Fruit fly (Drosophila melanogaster) whole organism, embryonic: ENCODE results near the gene CG13659.
A peak's percentile ranks its signal among the peaks of the same experiment; 100 is the strongest.

ENCODE experiments used
- B-H1 ChIP-seq: fragments of 200-800 bp; sonication (Bioruptor generic); IDR thresholded peaks from 3 replicates; pipeline ENCODE4 v1.3.6; 2022; ENCODE audit warnings: missing biosample characterization, missing genetic modification characterization
- Bdp1 ChIP-seq: fragments of 200-800 bp; sonication (Bioruptor generic); optimal IDR thresholded peaks from 3 replicates; lab custom pipeline; 2016; ENCODE audit warnings: missing biosample characterization, missing genetic modification characterization
- CG10147 ChIP-seq: fragments of 200-800 bp; sonication (Bioruptor generic); optimal IDR thresholded peaks from 2 replicates; lab custom pipeline; 2019; ENCODE audit warnings: missing biosample characterization, mild to moderate bottlenecking, missing genetic modification characterization, moderate library complexity
- CG10366 ChIP-seq: fragments of 200-800 bp; sonication (Bioruptor generic); IDR thresholded peaks from 2 replicates; pipeline ENCODE4 v1.3.6; 2022; ENCODE audit warnings: missing biosample characterization, missing genetic modification characterization
- CG12155 ChIP-seq: fragments of 200-800 bp; sonication (Bioruptor generic); optimal IDR thresholded peaks from 3 replicates; lab custom pipeline; 2016; ENCODE audit warnings: missing biosample characterization, missing genetic modification characterization
- CG12236 ChIP-seq: fragments of 200-800 bp; sonication (Bioruptor generic); optimal IDR thresholded peaks from 2 replicates; lab custom pipeline; 2016; ENCODE audit warnings: missing biosample characterization, missing genetic modification characterization
- CG12942 ChIP-seq: fragments of 200-800 bp; sonication (Bioruptor generic); optimal IDR thresholded peaks from 3 replicates; lab custom pipeline; 2016; ENCODE audit warnings: missing biosample characterization, missing genetic modification characterization
- CG13424 ChIP-seq: fragments of 200-800 bp; sonication (Bioruptor generic); optimal IDR thresholded peaks from 2 replicates; lab custom pipeline; 2019; ENCODE audit warnings: missing biosample characterization, mild to moderate bottlenecking, missing genetic modification characterization, moderate library complexity
- CG1529 ChIP-seq: fragments of 200-800 bp; sonication (Bioruptor generic); optimal IDR thresholded peaks from 3 replicates; lab custom pipeline; 2018; ENCODE audit warnings: missing biosample characterization, missing genetic modification characterization
- CG15696 ChIP-seq: fragments of 200-800 bp; sonication (Bioruptor generic); optimal IDR thresholded peaks from 2 replicates; lab custom pipeline; 2019; ENCODE audit warnings: missing biosample characterization, mild to moderate bottlenecking, missing genetic modification characterization, moderate library complexity
- CG17359 ChIP-seq: fragments of 200-800 bp; sonication (Bioruptor generic); optimal IDR thresholded peaks from 3 replicates; lab custom pipeline; 2018; ENCODE audit warnings: missing biosample characterization, mild to moderate bottlenecking, missing genetic modification characterization, moderate library complexity
- CG31224 ChIP-seq: fragments of 200-800 bp; sonication (Bioruptor generic); IDR thresholded peaks from 2 replicates; pipeline ENCODE4 v1.3.6; 2022; ENCODE audit warnings: missing biosample characterization, missing genetic modification characterization
- CG3407 ChIP-seq: fragments of 200-800 bp; sonication (Bioruptor generic); optimal IDR thresholded peaks from 2 replicates; lab custom pipeline; 2018; ENCODE audit warnings: missing biosample characterization, mild to moderate bottlenecking, missing genetic modification characterization
- CG3995 ChIP-seq: fragments of 200-800 bp; sonication (Bioruptor generic); optimal IDR thresholded peaks from 3 replicates; lab custom pipeline; 2016; ENCODE audit warnings: missing biosample characterization, missing genetic modification characterization
- CG4854 ChIP-seq: fragments of 200-800 bp; sonication (Bioruptor generic); optimal IDR thresholded peaks from 2 replicates; lab custom pipeline; 2016; ENCODE audit warnings: missing biosample characterization, missing genetic modification characterization, inconsistent platforms
- CG6791 ChIP-seq: fragments of 200-800 bp; sonication (Bioruptor generic); IDR thresholded peaks from 3 replicates; pipeline ENCODE4 v1.3.6; 2022; ENCODE audit warnings: missing biosample characterization, missing genetic modification characterization; ENCODE audit not compliant: partially characterized antibody
- CG7745 ChIP-seq: fragments of 200-800 bp; sonication (Bioruptor generic); optimal IDR thresholded peaks from 2 replicates; lab custom pipeline; 2018; ENCODE audit warnings: missing biosample characterization, mild to moderate bottlenecking, missing genetic modification characterization, moderate library complexity
- CG8924 ChIP-seq: fragments of 200-800 bp; optimal IDR thresholded peaks from 3 replicates; lab custom pipeline; 2019; ENCODE audit warnings: missing biosample characterization, mild to moderate bottlenecking, missing genetic modification characterization, moderate library complexity
- CG9932 ChIP-seq: fragments of 200-800 bp; sonication (Bioruptor generic); IDR thresholded peaks from 2 replicates; pipeline ENCODE4 v1.3.6; 2022; ENCODE audit warnings: missing biosample characterization, missing genetic modification characterization
- CTCF ChIP-seq: fragments of 200-800 bp; sonication (Bioruptor generic); optimal IDR thresholded peaks from 2 replicates; lab custom pipeline; 2017; ENCODE audit warnings: missing biosample characterization, mild to moderate bottlenecking, missing genetic modification characterization, moderate library complexity
- Chrac-16 ChIP-seq: fragments of 200-800 bp; sonication (Bioruptor generic); optimal IDR thresholded peaks from 3 replicates; lab custom pipeline; 2016; ENCODE audit warnings: missing biosample characterization, missing genetic modification characterization
- CkIIα-i1 ChIP-seq: fragments of 200-800 bp; sonication (Bioruptor generic); IDR thresholded peaks from 2 replicates; pipeline ENCODE4 v1.3.6; 2022; ENCODE audit warnings: missing biosample characterization, missing genetic modification characterization
- D ChIP-seq, 2 experiments: fragments of 200-800 bp in 1 of 2; fragments of >200 bp in 1 of 2; sonication (Bioruptor generic) in 1 of 2; optimal IDR thresholded peaks; 2 replicates in 1 of 2; 3 replicates in 1 of 2; lab custom pipeline; 2017; ENCODE audit warnings: mild to moderate bottlenecking in 1 of 2, missing biosample characterization in 1 of 2, missing genetic modification characterization in 1 of 2, missing genetic modification reagents in 1 of 2
- Deaf1 ChIP-seq: fragments of 200-800 bp; optimal IDR thresholded peaks from 3 replicates; lab custom pipeline; 2019; ENCODE audit warnings: missing biosample characterization, mild to moderate bottlenecking, missing genetic modification characterization, moderate library complexity
- Doc3 ChIP-seq: fragments of 200-800 bp; sonication (Bioruptor generic); IDR thresholded peaks from 3 replicates; pipeline ENCODE4 v1.3.6; 2022; ENCODE audit warnings: missing biosample characterization, missing genetic modification characterization; ENCODE audit not compliant: partially characterized antibody
- Elba2 ChIP-seq: fragments of 200-800 bp; sonication (Bioruptor generic); optimal IDR thresholded peaks from 3 replicates; lab custom pipeline; 2016; ENCODE audit warnings: missing biosample characterization, missing genetic modification characterization
- HmgZ ChIP-seq: fragments of 200-800 bp; sonication (Bioruptor generic); optimal IDR thresholded peaks from 2 replicates; lab custom pipeline; 2018; ENCODE audit warnings: missing biosample characterization, mild to moderate bottlenecking, missing genetic modification characterization
- Nf-YB ChIP-seq: fragments of 200-800 bp; sonication (Bioruptor generic); optimal IDR thresholded peaks from 3 replicates; lab custom pipeline; 2019; ENCODE audit warnings: missing biosample characterization, mild to moderate bottlenecking, missing genetic modification characterization, moderate library complexity
- Oli ChIP-seq: fragments of 200-800 bp; sonication (Bioruptor generic); optimal IDR thresholded peaks from 2 replicates; lab custom pipeline; 2018; ENCODE audit warnings: missing biosample characterization, mild to moderate bottlenecking, missing genetic modification characterization, moderate library complexity
- Pdp1 ChIP-seq, 2 experiments: fragments of 200-800 bp; sonication (Bioruptor generic); optimal IDR thresholded peaks; 3 replicates each; lab custom pipeline; 2016; ENCODE audit warnings: missing biosample characterization in 2 of 2, missing genetic modification characterization in 2 of 2, mild to moderate bottlenecking in 1 of 2, moderate library complexity in 1 of 2
- Stat92E ChIP-seq, 3 experiments: fragments of >200 bp in 2 of 3; fragments of 200-800 bp in 1 of 3; sonication (Bioruptor generic) in 1 of 3; optimal IDR thresholded peaks; 2 replicates each; lab custom pipeline; 2017 to 2019; ENCODE audit warnings: missing biosample characterization in 3 of 3, missing genetic modification characterization in 3 of 3, mild to moderate bottlenecking in 1 of 3, moderate library complexity in 1 of 3
- ac ChIP-seq: fragments of 200-800 bp; sonication (Bioruptor generic); optimal IDR thresholded peaks from 3 replicates; lab custom pipeline; 2017; ENCODE audit warnings: missing biosample characterization, mild to moderate bottlenecking, missing genetic modification characterization
- br ChIP-seq: fragments of >200 bp; optimal IDR thresholded peaks from 2 replicates; lab custom pipeline; 2017
- danr ChIP-seq: fragments of 200-800 bp; sonication (Bioruptor generic); IDR thresholded peaks from 2 replicates; pipeline ENCODE4 v1.3.6; 2022; ENCODE audit warnings: missing biosample characterization, missing genetic modification characterization
- dimm ChIP-seq: fragments of 200-800 bp; sonication (Bioruptor generic); IDR thresholded peaks from 2 replicates; pipeline ENCODE4 v1.3.6; 2022; ENCODE audit warnings: missing biosample characterization, missing genetic modification characterization
- dmrt99B ChIP-seq: fragments of 200-800 bp; sonication (Bioruptor generic); optimal IDR thresholded peaks from 2 replicates; lab custom pipeline; 2018; ENCODE audit warnings: missing biosample characterization, mild to moderate bottlenecking, missing genetic modification characterization, moderate library complexity
- fd64A ChIP-seq: fragments of 200-800 bp; sonication (Bioruptor generic); optimal IDR thresholded peaks from 3 replicates; lab custom pipeline; 2018; ENCODE audit warnings: missing biosample characterization, mild to moderate bottlenecking, missing genetic modification characterization
- fru ChIP-seq: fragments of >200 bp; optimal IDR thresholded peaks from 2 replicates; lab custom pipeline; 2017
- fu2 ChIP-seq: fragments of 200-800 bp; sonication (Bioruptor generic); optimal IDR thresholded peaks from 2 replicates; lab custom pipeline; 2016; ENCODE audit warnings: missing biosample characterization, missing genetic modification characterization
- ham ChIP-seq: fragments of 200-800 bp; sonication (Bioruptor generic); IDR thresholded peaks from 2 replicates; pipeline ENCODE4 v1.3.6; 2022; ENCODE audit warnings: missing biosample characterization, missing genetic modification characterization
- her ChIP-seq: fragments of 200-800 bp; sonication (Bioruptor generic); optimal IDR thresholded peaks from 2 replicates; lab custom pipeline; 2016; ENCODE audit warnings: missing biosample characterization, missing genetic modification characterization
- insv ChIP-seq, 2 experiments: fragments of 200-800 bp; sonication (Bioruptor generic); optimal IDR thresholded peaks; 3 replicates each; lab custom pipeline; 2016 to 2018; ENCODE audit warnings: missing biosample characterization in 2 of 2, missing genetic modification characterization in 2 of 2
- klu ChIP-seq: fragments of 200-800 bp; sonication (Bioruptor generic); IDR thresholded peaks from 2 replicates; pipeline ENCODE4 v1.3.6; 2022; ENCODE audit warnings: missing biosample characterization, missing genetic modification characterization
- knrl ChIP-seq: fragments of 200-800 bp; sonication (Bioruptor generic); IDR thresholded peaks from 3 replicates; pipeline ENCODE4 v1.3.6; 2022; ENCODE audit warnings: missing biosample characterization, missing genetic modification characterization; ENCODE audit not compliant: partially characterized antibody
- org-1 ChIP-seq: fragments of 200-800 bp; sonication (Bioruptor generic); optimal IDR thresholded peaks from 2 replicates; lab custom pipeline; 2017; ENCODE audit warnings: missing biosample characterization, missing genetic modification characterization
- pzg ChIP-seq: fragments of 200-800 bp; sonication (Bioruptor generic); optimal IDR thresholded peaks from 3 replicates; lab custom pipeline; 2018; ENCODE audit warnings: missing biosample characterization, mild to moderate bottlenecking, missing genetic modification characterization, moderate library complexity
- sna ChIP-seq: fragments of 200-800 bp; sonication (Bioruptor generic); IDR thresholded peaks from 2 replicates; pipeline ENCODE4 v1.3.6; 2022; ENCODE audit warnings: missing biosample characterization, missing genetic modification characterization; ENCODE audit not compliant: partially characterized antibody
- sug ChIP-seq: fragments of 200-800 bp; optimal IDR thresholded peaks from 2 replicates; lab custom pipeline; 2019; ENCODE audit warnings: missing biosample characterization, mild to moderate bottlenecking, missing genetic modification characterization, moderate library complexity
- toy ChIP-seq: fragments of 200-800 bp; sonication (Bioruptor generic); IDR thresholded peaks from 2 replicates; pipeline ENCODE4 v1.3.6; 2022; ENCODE audit warnings: missing biosample characterization, missing genetic modification characterization
- unc-4 ChIP-seq: fragments of 200-800 bp; sonication (Bioruptor generic); IDR thresholded peaks from 2 replicates; pipeline ENCODE4 v1.3.6; 2022; ENCODE audit warnings: missing biosample characterization, missing genetic modification characterization; ENCODE audit not compliant: partially characterized antibody

Gene CG13659

dm6 chr3R:25258628-25259240 lies 42.0 kb upstream of the CG13659 start, which contains the start of gene CG11857 (continued):
- TF ChIP-seq dimm (GFP tag; lab: Robert Waterston, UW) (peak; percentile 97), CG12155 (GFP tag; lab: Kevin White, UChicago) (peak; percentile 98), fd64A (peak; percentile 78), Bdp1 (GFP tag; lab: Kevin White, UChicago) (peak; percentile 93), CkIIα-i1 (GFP tag; lab: Robert Waterston, UW) (peak; percentile 90), insv (GFP tag; optimal IDR thresholded peaks at IDR 0.05; lab: Kevin White, UChicago) (peak in 1 of 2 experiments; percentile 77), CG10147 (GFP tag; lab: Kevin White, UChicago) (peak; percentile 97), D (optimal IDR thresholded peaks at IDR 0.05; lab: Kevin White, UChicago) (no peak), D (GFP tag; optimal IDR thresholded peaks at IDR 0.05; lab: Kevin White, UChicago) (peak; percentile 96), sug (peak; percentile 97), br (lab: Kevin White, UChicago) (no peak), toy (peak; percentile 97), ac (peak; percentile 89), CG8924 (tag; lab: Kevin White, UChicago) (peak; percentile 98), Stat92E (GFP tag; optimal IDR thresholded peaks at IDR 0.05; lab: Kevin White, UChicago) (peak in 1 of 3 experiments; percentile 91), CTCF (peak; percentile 59), CG17359 (tag; lab: Kevin White, UChicago) (peak; percentile 98), CG7745 (tag; lab: Kevin White, UChicago) (peak; percentile 76), knrl (GFP tag; lab: Robert Waterston, UW) (peak; percentile 100), Doc3 (GFP tag; lab: Robert Waterston, UW) (peak; percentile 100), Nf-YB (peak; percentile 80), Chrac-16 (GFP tag; lab: Kevin White, UChicago) (peak; percentile 99), fu2 (GFP tag; lab: Kevin White, UChicago) (peak; percentile 97), CG3995 (peak; percentile 82), dmrt99B (tag; lab: Kevin White, UChicago) (peak; percentile 96), Oli (tag; lab: Kevin White, UChicago) (peak; percentile 96), CG9932 (GFP tag; lab: Robert Waterston, UW) (peak; percentile 100), Pdp1 (GFP tag; optimal IDR thresholded peaks at IDR 0.05; lab: Kevin White, UChicago) (peak; percentile 98), Elba2 (GFP tag; lab: Kevin White, UChicago) (peak; percentile 90), HmgZ (tag; lab: Kevin White, UChicago) (peak; percentile 99), org-1 (GFP tag; lab: Kevin White, UChicago) (peak; percentile 93), CG6791 (GFP tag; lab: Robert Waterston, UW) (peak; percentile 98), CG31224 (GFP tag; lab: Robert Waterston, UW) (peak; percentile 97), klu (GFP tag; lab: Robert Waterston, UW) (peak; percentile 99), danr (peak; percentile 98), ham (peak; percentile 96), CG15696 (tag; lab: Kevin White, UChicago) (peak; percentile 98), pzg (GFP tag; lab: Kevin White, UChicago) (peak; percentile 89), CG4854 (GFP tag; lab: Kevin White, UChicago) (peak; percentile 96), fru (lab: Kevin White, UChicago) (no peak), Deaf1 (tag; lab: Kevin White, UChicago) (peak; percentile 79), CG13424 (tag; lab: Kevin White, UChicago) (peak; percentile 98), CG12236 (GFP tag; lab: Kevin White, UChicago) (peak; percentile 94), CG10366 (GFP tag; lab: Robert Waterston, UW) (peak; percentile 99), her (GFP tag; lab: Kevin White, UChicago) (peak; percentile 92), CG1529 (GFP tag; lab: Kevin White, UChicago) (peak; percentile 94), B-H1 (GFP tag; lab: Robert Waterston, UW) (peak; percentile 98), unc-4 (peak; percentile 99), CG3407 (GFP tag; lab: Kevin White, UChicago) (peak; percentile 94), sna (peak; percentile 100), CG12942 (GFP tag; lab: Kevin White, UChicago) (peak; percentile 98)
